Fruit fly (Drosophila melanogaster) whole organism, embryonic: ENCODE results near the gene Gdh.

Source experiments
- Atf3 ChIP-seq: fragments of 200-800 bp; sonication (Bioruptor generic); optimal IDR thresholded peaks from 3 replicates; lab custom pipeline; 2016; ENCODE audit warnings: missing biosample characterization, missing genetic modification characterization
- CG1024 ChIP-seq: fragments of 200-800 bp; sonication (Bioruptor generic); IDR thresholded peaks from 2 replicates; pipeline ENCODE4 v1.3.6; 2022; ENCODE audit warnings: missing biosample characterization, missing genetic modification characterization
- CG10654 ChIP-seq: fragments of 200-800 bp; sonication (Bioruptor generic); optimal IDR thresholded peaks from 2 replicates; lab custom pipeline; 2016; ENCODE audit warnings: missing biosample characterization, missing genetic modification characterization
- CG11504 ChIP-seq: fragments of 200-800 bp; sonication (Bioruptor generic); optimal IDR thresholded peaks from 3 replicates; lab custom pipeline; 2019; ENCODE audit warnings: missing biosample characterization, mild to moderate bottlenecking, missing genetic modification characterization, moderate library complexity
- CG12104 ChIP-seq: fragments of 200-800 bp; sonication (Bioruptor generic); optimal IDR thresholded peaks from 3 replicates; lab custom pipeline; 2016; ENCODE audit warnings: missing biosample characterization, missing genetic modification characterization
- CG12299 ChIP-seq: fragments of 200-800 bp; sonication (Bioruptor generic); optimal IDR thresholded peaks from 2 replicates; lab custom pipeline; 2018; ENCODE audit warnings: missing biosample characterization, mild to moderate bottlenecking, missing genetic modification characterization
- CG12769 ChIP-seq: fragments of 200-800 bp; sonication (Bioruptor generic); optimal IDR thresholded peaks from 2 replicates; lab custom pipeline; 2019; ENCODE audit warnings: missing biosample characterization, mild to moderate bottlenecking, missing genetic modification characterization, moderate library complexity
- CG13894 ChIP-seq: fragments of 200-800 bp; sonication (Bioruptor generic); optimal IDR thresholded peaks from 3 replicates; lab custom pipeline; 2018; ENCODE audit warnings: missing biosample characterization, mild to moderate bottlenecking, missing genetic modification characterization, moderate library complexity
- CG17328 ChIP-seq: fragments of 200-800 bp; sonication (Bioruptor generic); IDR thresholded peaks from 2 replicates; pipeline ENCODE4 v1.3.6; 2022; ENCODE audit warnings: missing biosample characterization, missing genetic modification characterization
- CG17361 ChIP-seq: fragments of 200-800 bp; sonication (Bioruptor generic); IDR thresholded peaks from 3 replicates; pipeline ENCODE4 v1.3.6; 2022; ENCODE audit warnings: missing biosample characterization, missing genetic modification characterization
- CG2202 ChIP-seq: fragments of 200-800 bp; sonication (Bioruptor generic); optimal IDR thresholded peaks from 2 replicates; lab custom pipeline; 2018; ENCODE audit warnings: missing biosample characterization, mild to moderate bottlenecking, missing genetic modification characterization
- CG31388 ChIP-seq: fragments of 200-800 bp; sonication (Bioruptor generic); optimal IDR thresholded peaks from 2 replicates; lab custom pipeline; 2016; ENCODE audit warnings: missing biosample characterization, missing genetic modification characterization
- CG32532 ChIP-seq: fragments of 200-800 bp; sonication (Bioruptor generic); IDR thresholded peaks from 2 replicates; pipeline ENCODE4 v1.3.6; 2022; ENCODE audit warnings: missing biosample characterization, missing genetic modification characterization
- CG33213 ChIP-seq: fragments of 200-800 bp; sonication (Bioruptor generic); optimal IDR thresholded peaks from 3 replicates; lab custom pipeline; 2016; ENCODE audit warnings: missing biosample characterization, missing genetic modification characterization
- CG34224 ChIP-seq: fragments of 200-800 bp; sonication (Bioruptor generic); IDR thresholded peaks from 3 replicates; pipeline ENCODE4 v1.3.6; 2022; ENCODE audit warnings: missing biosample characterization, missing genetic modification characterization; ENCODE audit not compliant: partially characterized antibody
- CG7556 ChIP-seq: fragments of 200-800 bp; sonication (Bioruptor generic); optimal IDR thresholded peaks from 2 replicates; lab custom pipeline; 2017; ENCODE audit warnings: missing biosample characterization, mild to moderate bottlenecking, missing genetic modification characterization
- CG8281 ChIP-seq: fragments of 200-800 bp; sonication (Bioruptor generic); optimal IDR thresholded peaks from 2 replicates; lab custom pipeline; 2018; ENCODE audit warnings: missing biosample characterization, mild to moderate bottlenecking, missing genetic modification characterization, moderate library complexity
- CG8290 ChIP-seq, 3 experiments: fragments of 200-800 bp; sonication (Bioruptor generic); optimal IDR thresholded peaks; 2 replicates each; lab custom pipeline; 2016 to 2019; ENCODE audit warnings: missing biosample characterization in 3 of 3, missing genetic modification characterization in 3 of 3, mild to moderate bottlenecking in 2 of 3, moderate library complexity in 1 of 3
- CG8359 ChIP-seq: fragments of 200-800 bp; sonication (Bioruptor generic); optimal IDR thresholded peaks from 2 replicates; lab custom pipeline; 2017; ENCODE audit warnings: missing biosample characterization, mild to moderate bottlenecking, missing genetic modification characterization, borderline replicate concordance
- CG9437 ChIP-seq: fragments of 200-800 bp; sonication (Bioruptor generic); optimal IDR thresholded peaks from 2 replicates; lab custom pipeline; 2018; ENCODE audit warnings: missing biosample characterization, mild to moderate bottlenecking, missing genetic modification characterization
- Dll ChIP-seq: fragments of 200-800 bp; sonication (Bioruptor generic); IDR thresholded peaks from 4 replicates; pipeline ENCODE4 v1.3.6; 2022; ENCODE audit warnings: missing biosample characterization, missing genetic modification characterization; ENCODE audit not compliant: partially characterized antibody
- Doc3 ChIP-seq: fragments of 200-800 bp; sonication (Bioruptor generic); IDR thresholded peaks from 3 replicates; pipeline ENCODE4 v1.3.6; 2022; ENCODE audit warnings: missing biosample characterization, missing genetic modification characterization; ENCODE audit not compliant: partially characterized antibody
- Hand ChIP-seq: fragments of 200-800 bp; sonication (Bioruptor generic); optimal IDR thresholded peaks from 2 replicates; lab custom pipeline; 2017; ENCODE audit warnings: mild to moderate bottlenecking, missing biosample characterization, missing genetic modification reagents, missing genetic modification characterization
- HmgZ ChIP-seq: fragments of 200-800 bp; sonication (Bioruptor generic); optimal IDR thresholded peaks from 2 replicates; lab custom pipeline; 2018; ENCODE audit warnings: missing biosample characterization, mild to moderate bottlenecking, missing genetic modification characterization
- Lhr ChIP-seq: fragments of 200-800 bp; sonication (Bioruptor generic); optimal IDR thresholded peaks from 3 replicates; lab custom pipeline; 2017; ENCODE audit warnings: mild to moderate bottlenecking, missing biosample characterization, missing genetic modification reagents, missing genetic modification characterization
- Mes4 ChIP-seq: fragments of 200-800 bp; sonication (Bioruptor generic); optimal IDR thresholded peaks from 2 replicates; lab custom pipeline; 2016; ENCODE audit warnings: missing biosample characterization, missing genetic modification characterization
- Sry-β ChIP-seq: fragments of 200-800 bp; sonication (Bioruptor generic); optimal IDR thresholded peaks from 2 replicates; lab custom pipeline; 2018; ENCODE audit warnings: missing biosample characterization, mild to moderate bottlenecking, missing genetic modification characterization, moderate library complexity
- Usf ChIP-seq: fragments of 200-800 bp; sonication (Bioruptor generic); optimal IDR thresholded peaks from 2 replicates; lab custom pipeline; 2017; ENCODE audit warnings: missing genotype, missing biosample characterization, missing genetic modification characterization
- al ChIP-seq: fragments of 200-800 bp; sonication (Bioruptor generic); IDR thresholded peaks from 2 replicates; pipeline ENCODE4 v1.3.6; 2022; ENCODE audit warnings: missing biosample characterization, missing genetic modification characterization
- ash1 ChIP-seq: fragments of 200-800 bp; sonication (Bioruptor generic); optimal IDR thresholded peaks from 2 replicates; lab custom pipeline; 2018; ENCODE audit warnings: missing biosample characterization, mild to moderate bottlenecking, missing genetic modification characterization
- caup ChIP-seq: fragments of 200-800 bp; sonication (Bioruptor generic); optimal IDR thresholded peaks from 3 replicates; lab custom pipeline; 2017; ENCODE audit warnings: missing biosample characterization, mild to moderate bottlenecking, missing genetic modification characterization, moderate library complexity; ENCODE audit not compliant: severe bottlenecking
- fd64A ChIP-seq: fragments of 200-800 bp; sonication (Bioruptor generic); optimal IDR thresholded peaks from 3 replicates; lab custom pipeline; 2018; ENCODE audit warnings: missing biosample characterization, mild to moderate bottlenecking, missing genetic modification characterization
- fru ChIP-seq: fragments of >200 bp; optimal IDR thresholded peaks from 2 replicates; lab custom pipeline; 2017
- fu2 ChIP-seq: fragments of 200-800 bp; sonication (Bioruptor generic); optimal IDR thresholded peaks from 2 replicates; lab custom pipeline; 2016; ENCODE audit warnings: missing biosample characterization, missing genetic modification characterization
- hb ChIP-seq: fragments of 200-800 bp; sonication (Bioruptor generic); IDR thresholded peaks from 3 replicates; pipeline ENCODE4 v1.3.6; 2022; ENCODE audit warnings: missing biosample characterization, missing genetic modification characterization; ENCODE audit not compliant: partially characterized antibody
- hkb ChIP-seq, 2 experiments: fragments of 200-800 bp in 1 of 2; fragments of >200 bp in 1 of 2; sonication (Bioruptor generic) in 1 of 2; IDR thresholded peaks in 1 of 2; optimal IDR thresholded peaks in 1 of 2; 2 replicates each; pipeline versions ENCODE4 v1.3.6 to Lab custom; 2017 to 2022; ENCODE audit warnings: missing biosample characterization in 1 of 2, missing genetic modification characterization in 1 of 2
- lmd ChIP-seq: fragments of 200-800 bp; sonication (Bioruptor generic); IDR thresholded peaks from 2 replicates; pipeline ENCODE4 v1.3.6; 2022; ENCODE audit warnings: missing biosample characterization, missing genetic modification characterization
- oc ChIP-seq: fragments of 200-800 bp; sonication (Bioruptor generic); optimal IDR thresholded peaks from 2 replicates; lab custom pipeline; 2018; ENCODE audit warnings: missing biosample characterization, mild to moderate bottlenecking, missing genetic modification characterization, moderate library complexity
- p53 ChIP-seq: fragments of 200-800 bp; sonication (Bioruptor generic); optimal IDR thresholded peaks from 2 replicates; lab custom pipeline; 2016; ENCODE audit warnings: missing biosample characterization, missing genetic modification characterization
- pita ChIP-seq: fragments of 200-800 bp; sonication (Bioruptor generic); optimal IDR thresholded peaks from 2 replicates; lab custom pipeline; 2017; ENCODE audit warnings: missing biosample characterization, mild to moderate bottlenecking, missing genetic modification characterization
- prd ChIP-seq, 3 experiments: fragments of >200 bp in 2 of 3; fragments of 200-800 bp in 1 of 3; sonication (Bioruptor generic) in 1 of 3; optimal IDR thresholded peaks in 2 of 3; IDR thresholded peaks in 1 of 3; 2 replicates in 2 of 3; 3 replicates in 1 of 3; pipeline versions ENCODE4 v1.3.6 to Lab custom; 2017 to 2022; ENCODE audit warnings: missing biosample characterization in 1 of 3, missing genetic modification characterization in 1 of 3
- ranshi ChIP-seq: fragments of 200-800 bp; sonication (Bioruptor generic); IDR thresholded peaks from 2 replicates; pipeline ENCODE4 v1.3.6; 2022; ENCODE audit warnings: missing biosample characterization, missing genetic modification characterization
- shn ChIP-seq: fragments of 200-800 bp; sonication (Bioruptor generic); optimal IDR thresholded peaks from 3 replicates; lab custom pipeline; 2016; ENCODE audit warnings: missing biosample characterization, missing genetic modification characterization
- slp2 ChIP-seq: fragments of 200-800 bp; sonication (Bioruptor generic); optimal IDR thresholded peaks from 2 replicates; lab custom pipeline; 2016; ENCODE audit warnings: missing biosample characterization, missing genetic modification characterization
- tin ChIP-seq: fragments of 200-800 bp; sonication (Bioruptor generic); optimal IDR thresholded peaks from 3 replicates; lab custom pipeline; 2016; ENCODE audit warnings: missing biosample characterization, missing genetic modification characterization
- ttk ChIP-seq: fragments of 200-800 bp; sonication (Bioruptor generic); IDR thresholded peaks from 2 replicates; pipeline ENCODE4 v2.1.2; 2022; ENCODE audit warnings: missing biosample characterization, missing genetic modification characterization
- wek ChIP-seq: fragments of 200-800 bp; sonication (Bioruptor generic); optimal IDR thresholded peaks from 3 replicates; lab custom pipeline; 2018; ENCODE audit warnings: missing biosample characterization, mild to moderate bottlenecking, missing genetic modification characterization, moderate library complexity

The Gdh gene

dm6 chr3R:23922502-23923350 lies 20.2 kb downstream of the Gdh start, which contains the start of the genes sba and CG31141 (continued):
- peak; percentile 18 for TF ChIP-seq tin (GFP tag; lab: Kevin White, UChicago)
- peak; percentile 6 for TF ChIP-seq Hand (GFP tag; lab: Kevin White, UChicago)
- TF ChIP-seq CG1024 (GFP tag; lab: Robert Waterston, UW), result peak; percentile 36; the same call in 1 of the 2 replicates
- no peak for TF ChIP-seq ranshi (GFP tag; lab: Robert Waterston, UW)
- no peak for TF ChIP-seq CG10654 (GFP tag; lab: Kevin White, UChicago)
- TF ChIP-seq al (GFP tag; lab: Robert Waterston, UW), result no peak
- no peak for TF ChIP-seq CG12769
- TF ChIP-seq CG8359 (GFP tag; lab: Kevin White, UChicago), result no peak
- TF ChIP-seq ttk (GFP tag; lab: Robert Waterston, UW), result no peak
- no peak for TF ChIP-seq CG2202 (tag; lab: Kevin White, UChicago)
- peak; percentile 41 for TF ChIP-seq caup (GFP tag; lab: Kevin White, UChicago)
- TF ChIP-seq fd64A (GFP tag; lab: Kevin White, UChicago), result no peak
- no peak for TF ChIP-seq CG32532 (GFP tag; lab: Robert Waterston, UW)
- TF ChIP-seq oc, result no peak
- peak; percentile 79 for TF ChIP-seq Dll (GFP tag; lab: Robert Waterston, UW)
- TF ChIP-seq lmd (GFP tag; lab: Robert Waterston, UW), result no peak
- peak; percentile 11 for TF ChIP-seq CG7556 (GFP tag; lab: Kevin White, UChicago)
- TF ChIP-seq CG11504 (tag; lab: Kevin White, UChicago), result peak; percentile 14
- TF ChIP-seq hb (GFP tag; lab: Robert Waterston, UW), result peak; percentile 88
- TF ChIP-seq pita (GFP tag; lab: Kevin White, UChicago), result no peak
- TF ChIP-seq fru (lab: Kevin White, UChicago), result no peak
- no peak for TF ChIP-seq CG8281
- no peak for TF ChIP-seq hkb (optimal IDR thresholded peaks at IDR 0.05; lab: Kevin White, UChicago)
- peak; percentile 50 for TF ChIP-seq hkb (GFP tag; IDR thresholded peaks at IDR 0.05; lab: Robert Waterston, UW)
- TF ChIP-seq Sry-β (GFP tag; lab: Kevin White, UChicago), result no peak
- peak; percentile 44 for TF ChIP-seq wek (GFP tag; lab: Kevin White, UChicago)
- TF ChIP-seq CG9437 (GFP tag; lab: Kevin White, UChicago), result peak; percentile 13
- no peak for TF ChIP-seq p53 (GFP tag; lab: Kevin White, UChicago)
- TF ChIP-seq Usf (GFP tag; lab: Kevin White, UChicago), result no peak
- TF ChIP-seq CG13894, result peak; percentile 56
- TF ChIP-seq CG31388, result no peak
- no peak for TF ChIP-seq Atf3 (GFP tag; lab: Kevin White, UChicago)
- TF ChIP-seq HmgZ (tag; lab: Kevin White, UChicago), result peak; percentile 67
- TF ChIP-seq Lhr (GFP tag; lab: Kevin White, UChicago), result peak; percentile 53
- TF ChIP-seq CG34224, result peak; percentile 87
- peak; percentile 24 for TF ChIP-seq CG33213 (GFP tag; lab: Kevin White, UChicago)
- TF ChIP-seq CG17361, result 0 out of 3 replicates have a peak, but pooled peaks have one; percentile 7
- TF ChIP-seq ash1 (GFP tag; lab: Kevin White, UChicago), result no peak
- no peak for TF ChIP-seq prd (optimal IDR thresholded peaks at IDR 0.05; lab: Kevin White, UChicago)
- TF ChIP-seq prd (GFP tag; IDR thresholded peaks at IDR 0.05; lab: Robert Waterston, UW), result no peak
- TF ChIP-seq shn, result no peak
- no peak for TF ChIP-seq fu2 (GFP tag; lab: Kevin White, UChicago)
- TF ChIP-seq CG17328 (GFP tag; lab: Robert Waterston, UW), result no peak
- no peak for TF ChIP-seq slp2 (GFP tag; lab: Kevin White, UChicago)
- no peak for TF ChIP-seq CG12104 (GFP tag; lab: Kevin White, UChicago)
- TF ChIP-seq CG8290 (GFP tag; optimal IDR thresholded peaks at IDR 0.05; lab: Kevin White, UChicago), result no peak
- peak in 1 of 2 experiments; percentile 81 for TF ChIP-seq CG8290 (tag; optimal IDR thresholded peaks at IDR 0.05; lab: Kevin White, UChicago)
- peak; percentile 50 for TF ChIP-seq CG12299 (tag; lab: Kevin White, UChicago)
- TF ChIP-seq Mes4 (GFP tag; lab: Kevin White, UChicago), result no peak
- peak; percentile 67 for TF ChIP-seq Doc3
